Fruit fly (Drosophila melanogaster): ENCODE results near the gene beta-PheRS.
A peak's percentile ranks its signal among the peaks of the same experiment; 100 is the strongest.

Gene beta-PheRS

DNA sequence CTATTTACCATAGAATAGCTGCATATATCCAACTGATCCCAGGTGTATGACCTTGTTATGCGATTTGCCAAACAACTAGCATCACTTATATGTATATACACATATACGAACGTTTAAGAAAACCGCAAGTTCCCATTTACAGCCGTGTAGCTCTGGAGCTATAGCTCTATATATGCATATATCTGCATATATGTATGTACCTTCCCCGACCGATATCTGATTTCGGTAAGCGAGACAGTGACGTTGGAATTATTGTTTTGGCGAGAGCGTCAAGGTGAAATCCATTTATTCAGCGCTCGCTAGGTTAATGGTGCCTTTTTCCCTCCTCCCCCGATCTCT is 7.5 kb upstream of the beta-PheRS start (continued):
- TF ChIP-seq CG4360 (GFP tag; IDR thresholded peaks at IDR 0.05) = 0 out of 2 replicates have a peak, but pooled peaks have one; percentile 39
- peak; percentile 47; the same call in 1 of the 2 replicates for TF ChIP-seq crol (GFP tag; IDR thresholded peaks at IDR 0.05)
- TF ChIP-seq CG9609 (GFP tag; optimal IDR thresholded peaks at IDR 0.05) = peak; percentile 88
- TF ChIP-seq lola (GFP tag; optimal IDR thresholded peaks at IDR 0.05) = peak in 1 of 3 experiments; percentile 16
- TF ChIP-seq CG7987 (GFP tag; optimal IDR thresholded peaks at IDR 0.05) = no peak
- peak; percentile 32 for TF ChIP-seq MESR4 (GFP tag; optimal IDR thresholded peaks at IDR 0.05)

DNA sequence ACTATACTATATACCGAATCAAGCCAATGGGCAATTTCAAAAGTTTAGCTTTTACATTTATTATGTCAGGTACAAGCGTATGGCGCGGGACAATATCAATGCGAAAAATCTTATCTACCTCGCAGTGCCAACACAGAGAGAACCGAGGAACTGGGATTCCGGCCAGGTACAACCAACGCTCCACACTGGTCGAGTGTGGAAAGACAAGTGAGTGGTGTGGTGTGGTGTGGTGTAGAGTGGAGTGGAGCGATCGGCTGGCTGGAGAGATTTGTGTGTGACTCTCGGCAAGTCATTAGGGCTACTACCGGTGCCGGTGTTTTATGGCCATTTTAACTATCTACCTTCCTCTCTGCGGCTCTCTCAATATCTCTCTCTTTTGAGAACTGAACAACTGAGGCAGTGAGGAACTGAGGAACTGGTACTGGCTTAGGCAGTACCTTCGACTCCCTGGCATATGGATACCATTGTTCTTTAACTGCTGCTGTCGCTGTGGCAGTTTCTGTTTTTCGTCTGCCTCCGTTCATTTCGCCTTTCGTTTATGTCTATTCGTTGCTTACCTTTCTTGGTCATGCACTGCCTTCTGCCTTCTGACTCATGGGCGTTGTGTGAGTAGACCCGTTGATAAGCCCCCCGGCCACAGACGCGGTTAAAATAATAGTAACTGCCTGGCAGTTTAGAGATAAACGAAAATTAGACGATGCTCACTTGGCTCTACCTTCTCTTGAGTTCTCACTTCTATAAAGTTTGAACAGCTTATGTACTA is 7.0 kb upstream of the beta-PheRS start:
- TF ChIP-seq MESR4 (GFP tag; optimal IDR thresholded peaks at IDR 0.05) (no peak), dmrt99B (tag; optimal IDR thresholded peaks at IDR 0.05) (peak; percentile 91), Hr51 (GFP tag; optimal IDR thresholded peaks at IDR 0.05) (peak; percentile 84), tio (GFP tag; optimal IDR thresholded peaks at IDR 0.05) (peak; percentile 84), tna (GFP tag; IDR thresholded peaks at IDR 0.05; ENCODE audit: partially characterized antibody) (no peak), CG6689 (GFP tag; IDR thresholded peaks at IDR 0.05) (peak; percentile 88), oc (tag; optimal IDR thresholded peaks at IDR 0.05) (peak; percentile 89), zen2 (GFP tag; IDR thresholded peaks at IDR 0.05; ENCODE audit: partially characterized antibody) (no peak), D19A (tag; optimal IDR thresholded peaks at IDR 0.05) (peak; percentile 85), amos (GFP tag; IDR thresholded peaks at IDR 0.05; ENCODE audit: partially characterized antibody) (no peak), CG4328 (GFP tag; optimal IDR thresholded peaks at IDR 0.05) (no peak), lilli (GFP tag; optimal IDR thresholded peaks at IDR 0.05) (peak; percentile 95), CG1792 (GFP tag; optimal IDR thresholded peaks at IDR 0.05) (peak; percentile 83), CG8281 (tag; optimal IDR thresholded peaks at IDR 0.05) (peak; percentile 99), CG13624 (GFP tag; optimal IDR thresholded peaks at IDR 0.05) (peak; percentile 89), Lhr (GFP tag; optimal IDR thresholded peaks at IDR 0.05) (no peak), Bdp1 (GFP tag; optimal IDR thresholded peaks at IDR 0.05) (peak; percentile 73), Ada2b (GFP tag; IDR thresholded peaks at IDR 0.05) (peak; percentile 86), unpg (GFP tag; optimal IDR thresholded peaks at IDR 0.05) (peak; percentile 91), gcm2 (GFP tag; optimal IDR thresholded peaks at IDR 0.05) (peak; percentile 79), CG16813 (GFP tag; IDR thresholded peaks at IDR 0.05; ENCODE audit: partially characterized antibody) (no peak), CG11696 (GFP tag; IDR thresholded peaks at IDR 0.05) (peak; percentile 99), Abd-B (GFP tag; optimal IDR thresholded peaks at IDR 0.05) (peak; percentile 82), CG2129 (GFP tag; IDR thresholded peaks at IDR 0.05; ENCODE audit: partially characterized antibody) (no peak), her (GFP tag; optimal IDR thresholded peaks at IDR 0.05) (peak; percentile 88), Tbp (GFP tag; optimal IDR thresholded peaks at IDR 0.05) (no peak), vnd (GFP tag; IDR thresholded peaks at IDR 0.05; ENCODE audit: partially characterized antibody) (no peak), PHDP (tag; optimal IDR thresholded peaks at IDR 0.05) (peak; percentile 88), h (optimal IDR thresholded peaks at IDR 0.05) (no peak), nerfin-2 (GFP tag; IDR thresholded peaks at IDR 0.05; ENCODE audit: partially characterized antibody) (no peak), CG1603 (tag; optimal IDR thresholded peaks at IDR 0.05) (peak; percentile 94), mirr (GFP tag; optimal IDR thresholded peaks at IDR 0.05) (peak; percentile 22), pum (GFP tag; optimal IDR thresholded peaks at IDR 0.05) (peak; percentile 82), CG34422 (GFP tag; IDR thresholded peaks at IDR 0.05) (peak; percentile 85), BEAF-32 (GFP tag; optimal IDR thresholded peaks at IDR 0.05) (no peak), CG5180 (GFP tag; optimal IDR thresholded peaks at IDR 0.05) (peak; percentile 73), cas (GFP tag; IDR thresholded peaks at IDR 0.05) (peak; percentile 44; the same call in 1 of the 2 replicates), CG4854 (GFP tag; optimal IDR thresholded peaks at IDR 0.05) (peak; percentile 71), CG8924 (tag; optimal IDR thresholded peaks at IDR 0.05) (peak; percentile 93), CG5245 (GFP tag; optimal IDR thresholded peaks at IDR 0.05) (peak; percentile 82), CG18011 (GFP tag; optimal IDR thresholded peaks at IDR 0.05) (peak; percentile 66)

All from whole organism, embryonic.